Fruit fly (Drosophila melanogaster) whole organism, embryonic: ENCODE measurements around the gene Atg8b.

Experiments used
- CG15514 ChIP-seq: fragments of 200-800 bp; sonication (Bioruptor generic); optimal IDR thresholded peaks from 3 replicates; lab custom pipeline; 2017; ENCODE audit warnings: missing biosample characterization, missing genetic modification characterization, mild to moderate bottlenecking, moderate library complexity, missing genetic modification reagents
- ERR ChIP-seq: fragments of 200-800 bp; sonication (Bioruptor generic); optimal IDR thresholded peaks from 2 replicates; lab custom pipeline; 2016; ENCODE audit warnings: missing biosample characterization, missing genetic modification characterization
- NfI ChIP-seq: fragments of 200-800 bp; sonication (Bioruptor generic); optimal IDR thresholded peaks from 3 replicates; lab custom pipeline; 2018; ENCODE audit warnings: missing biosample characterization, mild to moderate bottlenecking, missing genetic modification characterization, moderate library complexity
- da ChIP-seq: fragments of 200-800 bp; sonication (Bioruptor generic); optimal IDR thresholded peaks from 2 replicates; lab custom pipeline; 2016; ENCODE audit warnings: missing biosample characterization, missing genetic modification characterization
- inv ChIP-seq: fragments of 200-800 bp; sonication (Bioruptor generic); IDR thresholded peaks from 2 replicates; pipeline ENCODE4 v1.3.6; 2022; ENCODE audit warnings: missing biosample characterization, missing genetic modification characterization; ENCODE audit not compliant: partially characterized antibody
- row ChIP-seq: fragments of 200-800 bp; sonication (Bioruptor generic); IDR thresholded peaks from 3 replicates; pipeline ENCODE4 v1.3.6; 2022; ENCODE audit warnings: missing biosample characterization, missing genetic modification characterization
- sob ChIP-seq: fragments of 200-800 bp; sonication (Bioruptor generic); IDR thresholded peaks from 2 replicates; pipeline ENCODE4 v1.3.6; 2022; ENCODE audit warnings: missing biosample characterization, missing genetic modification characterization

dm6 chr3R:17712623-17713521 is 12.0 kb downstream of the Atg8b start:
- no peak for TF ChIP-seq da (GFP tag; lab: Kevin White, UChicago)
- no peak for TF ChIP-seq NfI (GFP tag; lab: Kevin White, UChicago)
- no peak for TF ChIP-seq CG15514
- TF ChIP-seq row (GFP tag; lab: Robert Waterston, UW), result no peak
- TF ChIP-seq ERR (GFP tag; lab: Kevin White, UChicago), result no peak
- TF ChIP-seq sob (GFP tag; lab: Robert Waterston, UW), result no peak
- no peak for TF ChIP-seq inv (GFP tag; lab: Robert Waterston, UW)
